Worm (Caenorhabditis elegans): ENCODE data around the gene lrx-1.

Gene lrx-1

ce11 chrV:12295015-12295414, 42.6 kb downstream of the lrx-1 start:
- no peak for TF ChIP-seq nhr-11 (tag; optimal IDR thresholded peaks at IDR 0.05)
- TF ChIP-seq php-3 (GFP tag; IDR thresholded peaks at IDR 0.05) = no peak
- TF ChIP-seq hlh-11 (tag; optimal IDR thresholded peaks at IDR 0.05) = peak; percentile 8
- TF ChIP-seq lin-13 (GFP tag; optimal IDR thresholded peaks at IDR 0.05) = no peak
- no peak for TF ChIP-seq tra-1 (GFP tag; IDR thresholded peaks at IDR 0.05)
- no peak for TF ChIP-seq pqm-1 (tag; optimal IDR thresholded peaks at IDR 0.05)
- peak; percentile 44 for TF ChIP-seq nhr-28 (tag; optimal IDR thresholded peaks at IDR 0.05)
- TF ChIP-seq unc-62 (GFP tag; optimal IDR thresholded peaks at IDR 0.05 in 1 of 2) = peak in 1 of 2 experiments; percentile 93
- TF ChIP-seq unc-62 (tag; optimal IDR thresholded peaks at IDR 0.05) = no peak
- TF ChIP-seq nhr-102 (tag; optimal IDR thresholded peaks at IDR 0.05) = no peak
- no peak for TF ChIP-seq mep-1 (tag; optimal IDR thresholded peaks at IDR 0.05)
- peak; percentile 47 for TF ChIP-seq mxl-3 (GFP tag; optimal IDR thresholded peaks at IDR 0.05)
- no peak for TF ChIP-seq mdt-29 (GFP tag; IDR thresholded peaks at IDR 0.05)
- TF ChIP-seq lin-29 (GFP tag; IDR thresholded peaks at IDR 0.05) = no peak
- no peak for TF ChIP-seq F37D6.2 (tag; optimal IDR thresholded peaks at IDR 0.05)
- TF ChIP-seq daf-8 (GFP tag; IDR thresholded peaks at IDR 0.05) = no peak
- no peak for TF ChIP-seq snpc-4 (tag; optimal IDR thresholded peaks at IDR 0.05)
- no peak for TF ChIP-seq spr-1 (tag; optimal IDR thresholded peaks at IDR 0.05)
- TF ChIP-seq lsy-2 (tag; optimal IDR thresholded peaks at IDR 0.05) = no peak
- no peak for TF ChIP-seq daf-12 (tag; optimal IDR thresholded peaks at IDR 0.05)
- TF ChIP-seq rbr-2 (tag; optimal IDR thresholded peaks at IDR 0.05) = no peak
- TF ChIP-seq nhr-6 (tag; optimal IDR thresholded peaks at IDR 0.05) = no peak
- TF ChIP-seq lim-7 (GFP tag; IDR thresholded peaks at IDR 0.05) = no peak
- no peak for TF ChIP-seq nhr-48 (tag; optimal IDR thresholded peaks at IDR 0.05)
- no peak for TF ChIP-seq dpl-1 (GFP tag; optimal IDR thresholded peaks at IDR 0.05)
- no peak for TF ChIP-seq nhr-10 (tag; optimal IDR thresholded peaks at IDR 0.05)
- TF ChIP-seq duxl-1 (tag; optimal IDR thresholded peaks at IDR 0.05; ENCODE audit: poor library complexity) = no peak
- TF ChIP-seq mdl-1 (tag; optimal IDR thresholded peaks at IDR 0.05) = peak in 1 of 2 experiments; percentile 39
- TF ChIP-seq mxl-2 (GFP tag; conservative IDR thresholded peaks at IDR 0.05) = no peak
- no peak for TF ChIP-seq dmd-8 (GFP tag; IDR thresholded peaks at IDR 0.05)
- TF ChIP-seq T26A8.4 (GFP tag; IDR thresholded peaks at IDR 0.05) = no peak
- TF ChIP-seq daf-16 (GFP tag; optimal IDR thresholded peaks at IDR 0.05) = no peak
- TF ChIP-seq daf-16 (tag; optimal IDR thresholded peaks at IDR 0.05) = no peak
- TF ChIP-seq ztf-7 (tag; optimal IDR thresholded peaks at IDR 0.05) = no peak
- TF ChIP-seq pha-4 (GFP tag; IDR thresholded peaks at IDR 0.05) = no peak
- TF ChIP-seq pha-4 (tag; optimal IDR thresholded peaks at IDR 0.05) = no peak
- no peak for TF ChIP-seq F10B5.3 (tag; optimal IDR thresholded peaks at IDR 0.05)
- no peak for TF ChIP-seq hlh-30 (tag; optimal IDR thresholded peaks at IDR 0.05; ENCODE audit: insufficient read depth)
- no peak for TF ChIP-seq cey-2 (tag; optimal IDR thresholded peaks at IDR 0.05; ENCODE audit: borderline replicate concordance, insufficient read depth)
- TF ChIP-seq ztf-11 (tag; optimal IDR thresholded peaks at IDR 0.05) = no peak
- TF ChIP-seq zag-1 (tag; optimal IDR thresholded peaks at IDR 0.05) = no peak
- no peak for TF ChIP-seq Y105C5A.15 (GFP tag; IDR thresholded peaks at IDR 0.05)

- TF ChIP-seq ctbp-1 (GFP tag; IDR thresholded peaks at IDR 0.05) (no peak), dmd-6 (GFP tag; IDR thresholded peaks at IDR 0.05) (no peak), nhr-10 (tag; optimal IDR thresholded peaks at IDR 0.05) (no peak), ceh-28 (tag; optimal IDR thresholded peaks at IDR 0.05) (no peak), ceh-20 (GFP tag; IDR thresholded peaks at IDR 0.05) (no peak), aly-2 (tag; optimal IDR thresholded peaks at IDR 0.05) (no peak), nhr-42 (GFP tag; IDR thresholded peaks at IDR 0.05) (no peak), ztf-7 (tag; optimal IDR thresholded peaks at IDR 0.05) (no peak)
Measured at ce11 chrV:12295520-12295919, 43.1 kb downstream of the lrx-1 start.
